Fruit fly (Drosophila melanogaster) whole organism, embryonic: ENCODE measurements around the gene CG14817.
A peak's percentile ranks its signal among the peaks of the same experiment; 100 is the strongest.

Source experiments
- Blimp-1 ChIP-seq: fragments of 200-800 bp; sonication (Bioruptor generic); optimal IDR thresholded peaks from 3 replicates; lab custom pipeline; 2018; ENCODE audit warnings: missing biosample characterization, missing genetic modification characterization, mild to moderate bottlenecking, moderate library complexity, missing genetic modification reagents
- CG10267 ChIP-seq: fragments of 200-800 bp; sonication (Bioruptor generic); optimal IDR thresholded peaks from 2 replicates; lab custom pipeline; 2018; ENCODE audit warnings: missing biosample characterization, mild to moderate bottlenecking, missing genetic modification characterization, moderate library complexity
- CG10543 ChIP-seq: fragments of 200-800 bp; sonication (Bioruptor generic); optimal IDR thresholded peaks from 3 replicates; lab custom pipeline; 2017; ENCODE audit warnings: missing biosample characterization, mild to moderate bottlenecking, missing genetic modification characterization, moderate library complexity
- CG11504 ChIP-seq: fragments of 200-800 bp; sonication (Bioruptor generic); optimal IDR thresholded peaks from 3 replicates; lab custom pipeline; 2019; ENCODE audit warnings: missing biosample characterization, mild to moderate bottlenecking, missing genetic modification characterization, moderate library complexity
- CG12071 ChIP-seq: fragments of 200-800 bp; sonication (Bioruptor generic); optimal IDR thresholded peaks from 3 replicates; lab custom pipeline; 2018; ENCODE audit warnings: missing biosample characterization, mild to moderate bottlenecking, missing genetic modification characterization
- CG12299 ChIP-seq: fragments of 200-800 bp; sonication (Bioruptor generic); optimal IDR thresholded peaks from 2 replicates; lab custom pipeline; 2018; ENCODE audit warnings: missing biosample characterization, mild to moderate bottlenecking, missing genetic modification characterization
- CG13624 ChIP-seq: fragments of 200-800 bp; sonication (Bioruptor generic); optimal IDR thresholded peaks from 2 replicates; lab custom pipeline; 2016; ENCODE audit warnings: missing biosample characterization, missing genetic modification characterization
- CG13775 ChIP-seq: fragments of 200-800 bp; sonication (Bioruptor generic); optimal IDR thresholded peaks from 3 replicates; lab custom pipeline; 2017; ENCODE audit warnings: missing biosample characterization, mild to moderate bottlenecking, missing genetic modification characterization
- CG13894 ChIP-seq: fragments of 200-800 bp; sonication (Bioruptor generic); optimal IDR thresholded peaks from 3 replicates; lab custom pipeline; 2018; ENCODE audit warnings: missing biosample characterization, mild to moderate bottlenecking, missing genetic modification characterization, moderate library complexity
- CG17802 ChIP-seq: fragments of 200-800 bp; sonication (Bioruptor generic); optimal IDR thresholded peaks from 2 replicates; lab custom pipeline; 2018; ENCODE audit warnings: missing biosample characterization, mild to moderate bottlenecking, missing genetic modification characterization, moderate library complexity
- CG1792 ChIP-seq: fragments of 200-800 bp; sonication (Bioruptor generic); optimal IDR thresholded peaks from 2 replicates; lab custom pipeline; 2016; ENCODE audit warnings: missing biosample characterization, missing genetic modification characterization
- CG2678 ChIP-seq: fragments of 200-800 bp; sonication (Bioruptor generic); optimal IDR thresholded peaks from 3 replicates; lab custom pipeline; 2019; ENCODE audit warnings: missing biosample characterization, mild to moderate bottlenecking, missing genetic modification characterization, moderate library complexity
- CG6689 ChIP-seq: fragments of 200-800 bp; sonication (Bioruptor generic); IDR thresholded peaks from 2 replicates; pipeline ENCODE4 v1.3.6; 2022; ENCODE audit warnings: missing biosample characterization, missing genetic modification characterization
- CG6854 ChIP-seq: fragments of 200-800 bp; sonication (Bioruptor generic); optimal IDR thresholded peaks from 3 replicates; lab custom pipeline; 2017; ENCODE audit warnings: missing biosample characterization, mild to moderate bottlenecking, missing genetic modification characterization
- CG8290 ChIP-seq, 3 experiments: fragments of 200-800 bp; sonication (Bioruptor generic); optimal IDR thresholded peaks; 2 replicates each; lab custom pipeline; 2016 to 2019; ENCODE audit warnings: missing biosample characterization in 3 of 3, missing genetic modification characterization in 3 of 3, mild to moderate bottlenecking in 2 of 3, moderate library complexity in 1 of 3
- CHES-1-like ChIP-seq: fragments of 200-800 bp; sonication (Bioruptor generic); optimal IDR thresholded peaks from 2 replicates; lab custom pipeline; 2016; ENCODE audit warnings: missing biosample characterization, missing genetic modification characterization
- D19A ChIP-seq: fragments of 200-800 bp; optimal IDR thresholded peaks from 3 replicates; lab custom pipeline; 2019; ENCODE audit warnings: missing biosample characterization, mild to moderate bottlenecking, missing genetic modification characterization, moderate library complexity
- Drgx ChIP-seq: fragments of 200-800 bp; sonication (Bioruptor generic); IDR thresholded peaks from 2 replicates; pipeline ENCODE4 v1.3.6; 2022; ENCODE audit warnings: missing biosample characterization, missing genetic modification characterization
- Fer3 ChIP-seq: fragments of 200-800 bp; sonication (Bioruptor generic); optimal IDR thresholded peaks from 2 replicates; lab custom pipeline; 2018; ENCODE audit warnings: missing biosample characterization, mild to moderate bottlenecking, missing genetic modification characterization, moderate library complexity
- Hey ChIP-seq: fragments of 200-800 bp; sonication (Bioruptor generic); optimal IDR thresholded peaks from 3 replicates; lab custom pipeline; 2018; ENCODE audit warnings: missing biosample characterization, mild to moderate bottlenecking, missing genetic modification characterization
- HmgZ ChIP-seq: fragments of 200-800 bp; sonication (Bioruptor generic); optimal IDR thresholded peaks from 2 replicates; lab custom pipeline; 2018; ENCODE audit warnings: missing biosample characterization, mild to moderate bottlenecking, missing genetic modification characterization
- Hr78 ChIP-seq, 2 experiments: fragments of 200-800 bp in 1 of 2; fragments of >200 bp in 1 of 2; sonication (Bioruptor generic) in 1 of 2; optimal IDR thresholded peaks; 2 replicates each; lab custom pipeline; 2017 to 2019; ENCODE audit warnings: missing biosample characterization in 2 of 2, missing genetic modification characterization in 2 of 2, mild to moderate bottlenecking in 1 of 2, moderate library complexity in 1 of 2
- Jarid2 ChIP-seq: fragments of 200-800 bp; sonication (Bioruptor generic); optimal IDR thresholded peaks from 3 replicates; lab custom pipeline; 2017; ENCODE audit warnings: mild to moderate bottlenecking, missing biosample characterization, missing genetic modification reagents, missing genetic modification characterization
- Myb ChIP-seq: fragments of 200-800 bp; sonication (Bioruptor generic); optimal IDR thresholded peaks from 2 replicates; lab custom pipeline; 2016; ENCODE audit warnings: missing biosample characterization, missing genetic modification characterization
- Nf-YC ChIP-seq: fragments of 200-800 bp; optimal IDR thresholded peaks from 3 replicates; lab custom pipeline; 2019; ENCODE audit warnings: missing biosample characterization, mild to moderate bottlenecking, missing genetic modification characterization, moderate library complexity
- Ptx1 ChIP-seq: fragments of 200-800 bp; sonication (Bioruptor generic); IDR thresholded peaks from 2 replicates; pipeline ENCODE4 v1.3.6; 2022; ENCODE audit warnings: missing biosample characterization, missing genetic modification characterization
- Sry-δ ChIP-seq: fragments of 200-800 bp; sonication (Bioruptor generic); optimal IDR thresholded peaks from 2 replicates; lab custom pipeline; 2016; ENCODE audit warnings: missing biosample characterization, missing genetic modification characterization
- Tbp ChIP-seq: fragments of >200 bp; optimal IDR thresholded peaks from 2 replicates; lab custom pipeline; 2018; ENCODE audit warnings: missing biosample characterization, missing genetic modification characterization
- abd-A ChIP-seq: fragments of 200-800 bp; sonication (Bioruptor generic); optimal IDR thresholded peaks from 3 replicates; lab custom pipeline; 2019; ENCODE audit warnings: missing biosample characterization, mild to moderate bottlenecking, missing genetic modification characterization, moderate library complexity
- chif ChIP-seq, 2 experiments: fragments of 200-800 bp; sonication (Bioruptor generic); optimal IDR thresholded peaks; 3 replicates each; lab custom pipeline; 2016; ENCODE audit warnings: missing biosample characterization in 2 of 2, missing genetic modification characterization in 2 of 2
- chinmo ChIP-seq: fragments of 200-800 bp; sonication (Bioruptor generic); IDR thresholded peaks from 4 replicates; pipeline ENCODE4 v1.3.6; 2022; ENCODE audit warnings: missing biosample characterization, missing genetic modification characterization; ENCODE audit not compliant: partially characterized antibody
- cwo ChIP-seq: fragments of 200-800 bp; sonication (Bioruptor generic); optimal IDR thresholded peaks from 3 replicates; lab custom pipeline; 2017; ENCODE audit warnings: missing biosample characterization, missing genetic modification characterization, mild to moderate bottlenecking, moderate library complexity, missing genetic modification reagents
- dpn ChIP-seq, 2 experiments: fragments of 200-800 bp; sonication (Bioruptor generic); optimal IDR thresholded peaks; 3 replicates each; lab custom pipeline; 2016; ENCODE audit warnings: missing biosample characterization in 2 of 2, missing genetic modification characterization in 2 of 2
- dysf ChIP-seq: fragments of 200-800 bp; sonication (Bioruptor generic); IDR thresholded peaks from 3 replicates; pipeline ENCODE4 v1.3.6; 2022; ENCODE audit warnings: missing biosample characterization, missing genetic modification characterization
- fu2 ChIP-seq: fragments of 200-800 bp; sonication (Bioruptor generic); optimal IDR thresholded peaks from 2 replicates; lab custom pipeline; 2016; ENCODE audit warnings: missing biosample characterization, missing genetic modification characterization
- gsb ChIP-seq: fragments of 200-800 bp; sonication (Bioruptor generic); IDR thresholded peaks from 2 replicates; pipeline ENCODE4 v1.3.6; 2022; ENCODE audit warnings: missing biosample characterization, missing genetic modification characterization
- hkb ChIP-seq, 2 experiments: fragments of 200-800 bp in 1 of 2; fragments of >200 bp in 1 of 2; sonication (Bioruptor generic) in 1 of 2; IDR thresholded peaks in 1 of 2; optimal IDR thresholded peaks in 1 of 2; 2 replicates each; pipeline versions ENCODE4 v1.3.6 to Lab custom; 2017 to 2022; ENCODE audit warnings: missing biosample characterization in 1 of 2, missing genetic modification characterization in 1 of 2
- jigr1 ChIP-seq: fragments of 200-800 bp; sonication (Bioruptor generic); IDR thresholded peaks from 3 replicates; pipeline ENCODE4 v1.3.6; 2022; ENCODE audit warnings: missing biosample characterization, missing genetic modification characterization
- kah ChIP-seq: fragments of 200-800 bp; sonication (Bioruptor generic); optimal IDR thresholded peaks from 2 replicates; lab custom pipeline; 2018; ENCODE audit warnings: missing biosample characterization, mild to moderate bottlenecking, missing genetic modification characterization
- kay ChIP-seq: fragments of 200-800 bp; sonication (Bioruptor generic); optimal IDR thresholded peaks from 2 replicates; lab custom pipeline; 2016; ENCODE audit warnings: missing biosample characterization, missing genetic modification characterization
- lab ChIP-seq: fragments of 200-800 bp; sonication (Bioruptor generic); optimal IDR thresholded peaks from 3 replicates; lab custom pipeline; 2017; ENCODE audit warnings: missing biosample characterization, missing genetic modification characterization, mild to moderate bottlenecking, moderate library complexity, missing genetic modification reagents
- p53 ChIP-seq: fragments of 200-800 bp; sonication (Bioruptor generic); optimal IDR thresholded peaks from 2 replicates; lab custom pipeline; 2016; ENCODE audit warnings: missing biosample characterization, missing genetic modification characterization
- pb ChIP-seq: fragments of 200-800 bp; sonication (Bioruptor generic); optimal IDR thresholded peaks from 3 replicates; lab custom pipeline; 2016; ENCODE audit warnings: missing biosample characterization, missing genetic modification characterization
- rib ChIP-seq: fragments of 200-800 bp; sonication (Bioruptor generic); IDR thresholded peaks from 2 replicates; pipeline ENCODE4 v1.3.6; 2022; ENCODE audit warnings: missing biosample characterization, missing genetic modification characterization
- sc ChIP-seq, 3 experiments: fragments of >200 bp in 2 of 3; fragments of 200-800 bp in 1 of 3; sonication (Bioruptor generic) in 1 of 3; optimal IDR thresholded peaks; 2 replicates in 2 of 3; 3 replicates in 1 of 3; lab custom pipeline; 2017; ENCODE audit warnings: mild to moderate bottlenecking in 1 of 3, missing biosample characterization in 1 of 3, missing genetic modification characterization in 1 of 3, missing genetic modification reagents in 1 of 3
- sens ChIP-seq: fragments of 200-800 bp; sonication (Bioruptor generic); peaks from one replicate; lab custom pipeline; 2016; ENCODE audit warnings: missing biosample characterization, missing genetic modification characterization
- sug ChIP-seq: fragments of 200-800 bp; optimal IDR thresholded peaks from 2 replicates; lab custom pipeline; 2019; ENCODE audit warnings: missing biosample characterization, mild to moderate bottlenecking, missing genetic modification characterization, moderate library complexity

Gene CG14817

dm6 chrX:1845413-1845951 is 31.6 kb downstream of the CG14817 start (continued):
- TF ChIP-seq CG10267 (tag; lab: Kevin White, UChicago) (no peak), sc (optimal IDR thresholded peaks at IDR 0.05; lab: Kevin White, UChicago) (no peak), sc (GFP tag; optimal IDR thresholded peaks at IDR 0.05; lab: Kevin White, UChicago) (peak; percentile 4), sens (peak; percentile 89), CG13624 (peak; percentile 28), CG1792 (GFP tag; lab: Kevin White, UChicago) (peak; percentile 87), CG11504 (peak; percentile 31), D19A (tag; lab: Kevin White, UChicago) (no peak), CG6689 (GFP tag; lab: Robert Waterston, UW) (0 out of 2 replicates have a peak, but pooled peaks have one; percentile 7), p53 (GFP tag; lab: Kevin White, UChicago) (peak; percentile 17), Fer3 (tag; lab: Kevin White, UChicago) (peak; percentile 62), Sry-δ (GFP tag; lab: Kevin White, UChicago) (peak; percentile 27), lab (peak; percentile 77), Hey (tag; lab: Kevin White, UChicago) (peak; percentile 56), CG2678 (tag; lab: Kevin White, UChicago) (peak; percentile 68), HmgZ (tag; lab: Kevin White, UChicago) (peak; percentile 68), Jarid2 (GFP tag; lab: Kevin White, UChicago) (peak; percentile 16), chif (GFP tag; optimal IDR thresholded peaks at IDR 0.05; lab: Kevin White, UChicago) (peak in 1 of 2 experiments; percentile 66), CG17802 (tag; lab: Kevin White, UChicago) (no peak), gsb (peak; percentile 49; the same call in 1 of the 2 replicates), dpn (GFP tag; optimal IDR thresholded peaks at IDR 0.05; lab: Kevin White, UChicago) (peak in 1 of 2 experiments; percentile 55), Tbp (GFP tag; lab: Kevin White, UChicago) (no peak), Myb (GFP tag; lab: Kevin White, UChicago) (peak; percentile 26), Drgx (GFP tag; lab: Robert Waterston, UW) (0 out of 2 replicates have a peak, but pooled peaks have one; percentile 7), CG12299 (tag; lab: Kevin White, UChicago) (peak; percentile 27), CHES-1-like (peak; percentile 57), Blimp-1 (GFP tag; lab: Kevin White, UChicago) (peak; percentile 37), rib (GFP tag; lab: Robert Waterston, UW) (peak; percentile 58; the same call in 1 of the 2 replicates), hkb (optimal IDR thresholded peaks at IDR 0.05; lab: Kevin White, UChicago) (no peak), hkb (GFP tag; IDR thresholded peaks at IDR 0.05; lab: Robert Waterston, UW) (peak; percentile 72), fu2 (GFP tag; lab: Kevin White, UChicago) (peak; percentile 23)

- TF ChIP-seq Ptx1 (GFP tag; lab: Robert Waterston, UW) = no peak
- TF ChIP-seq CG6854 (GFP tag; lab: Kevin White, UChicago) = no peak
- TF ChIP-seq Hr78 (GFP tag; optimal IDR thresholded peaks at IDR 0.05; lab: Kevin White, UChicago) = peak in 1 of 2 experiments; percentile 93
- TF ChIP-seq dysf (GFP tag; lab: Robert Waterston, UW) = 0 out of 3 replicates have a peak, but pooled peaks have one; percentile 8
- TF ChIP-seq CG13894 (tag; lab: Kevin White, UChicago) = peak; percentile 55
- TF ChIP-seq CG13775 (GFP tag; lab: Kevin White, UChicago) = no peak
- peak; percentile 27 for TF ChIP-seq HmgZ (tag; lab: Kevin White, UChicago)
- 0 out of 4 replicates have a peak, but pooled peaks have one; percentile 48 for TF ChIP-seq chinmo (GFP tag; lab: Robert Waterston, UW)
- peak; percentile 98 for TF ChIP-seq sug (tag; lab: Kevin White, UChicago)
- TF ChIP-seq abd-A (tag; lab: Kevin White, UChicago) = peak; percentile 10
- no peak for TF ChIP-seq jigr1 (GFP tag; lab: Robert Waterston, UW)
- no peak for TF ChIP-seq kah (GFP tag; lab: Kevin White, UChicago)
- TF ChIP-seq CG10543 (GFP tag; lab: Kevin White, UChicago) = peak; percentile 65
- TF ChIP-seq Nf-YC (tag; lab: Kevin White, UChicago) = peak; percentile 65
- TF ChIP-seq pb (GFP tag; lab: Kevin White, UChicago) = no peak
- TF ChIP-seq lab = peak; percentile 55
- TF ChIP-seq CG8290 (GFP tag; optimal IDR thresholded peaks at IDR 0.05; lab: Kevin White, UChicago) = no peak
- TF ChIP-seq CG8290 (tag; optimal IDR thresholded peaks at IDR 0.05; lab: Kevin White, UChicago) = peak in 1 of 2 experiments; percentile 51
- peak; percentile 79 for TF ChIP-seq kay (GFP tag; lab: Kevin White, UChicago)
- TF ChIP-seq CG12071 (GFP tag; lab: Kevin White, UChicago) = peak; percentile 8
- peak; percentile 86 for TF ChIP-seq cwo (GFP tag; lab: Kevin White, UChicago)
Observed at dm6 chrX:1842875-1843274, 34.2 kb downstream of the CG14817 start.
